Worm (Caenorhabditis elegans) whole organism, L4 larva: ENCODE measurements around the gene cpi-2.

ENCODE experiments used
- T26A8.4 ChIP-seq: fragments of 200-800 bp; sonication (Bioruptor generic); IDR thresholded peaks from 2 replicates; pipeline ENCODE4 v1.3.6; 2022; ENCODE audit warnings: missing genetic modification characterization, missing compliant biosample characterization
- Y105C5A.15 ChIP-seq: fragments of 200-800 bp; sonication (Bioruptor generic); IDR thresholded peaks from 2 replicates; pipeline ENCODE4 v1.3.6; 2022; ENCODE audit warnings: missing genetic modification characterization, missing compliant biosample characterization
- Y48G9A.11 ChIP-seq: fragments of 200-800 bp; sonication (Bioruptor generic); IDR thresholded peaks from 2 replicates; pipeline ENCODE4 v1.3.6; 2022; ENCODE audit warnings: missing genetic modification reagents, missing genetic modification characterization, missing compliant biosample characterization
- aha-1 ChIP-seq: fragments of 150-350 bp; peaks from one replicate; lab custom pipeline; 2014; ENCODE audit warnings: missing biosample characterization, missing genetic modification characterization
- ceh-28 ChIP-seq: fragments of 150-350 bp; optimal IDR thresholded peaks from 2 replicates; lab custom pipeline; 2014; ENCODE audit warnings: missing biosample characterization, missing genetic modification reagents, missing genetic modification characterization
- ceh-44 ChIP-seq: fragments of 200-800 bp; sonication (Bioruptor generic); IDR thresholded peaks from 2 replicates; pipeline ENCODE4 v1.3.6; 2022; ENCODE audit warnings: missing genetic modification reagents, missing genetic modification characterization, missing compliant biosample characterization
- ceh-82 ChIP-seq: sonication (generic microtip); optimal IDR thresholded peaks from 2 replicates; lab custom pipeline; 2017; ENCODE audit warnings: missing biosample characterization, missing genetic modification characterization
- ctbp-1 ChIP-seq: fragments of 200-800 bp; sonication (Bioruptor generic); IDR thresholded peaks from 2 replicates; pipeline ENCODE4 v1.3.6; 2022; ENCODE audit warnings: missing genetic modification reagents, missing genetic modification characterization, missing compliant biosample characterization
- daf-16 ChIP-seq, 3 experiments: sonication (generic microtip); optimal IDR thresholded peaks; 2 replicates each; lab custom pipeline; 2016 to 2017; ENCODE audit warnings: missing genetic modification characterization in 3 of 3, missing genetic modification reagents in 3 of 3, mild to moderate bottlenecking in 2 of 3, missing compliant biosample characterization in 2 of 3, missing biosample characterization in 1 of 3, moderate library complexity in 1 of 3
- daf-19 ChIP-seq: fragments of 200-800 bp; sonication (Bioruptor generic); conservative IDR thresholded peaks from 2 replicates; pipeline ENCODE4 v1.3.6; 2022; ENCODE audit warnings: missing genetic modification characterization, missing compliant biosample characterization
- dmd-6 ChIP-seq: fragments of 200-800 bp; sonication (Bioruptor generic); IDR thresholded peaks from 2 replicates; pipeline ENCODE4 v1.3.6; 2022; ENCODE audit warnings: missing genetic modification reagents, missing genetic modification characterization, missing compliant biosample characterization
- dpl-1 ChIP-seq: fragments of 150-350 bp; optimal IDR thresholded peaks from 2 replicates; lab custom pipeline; 2014; ENCODE audit warnings: missing biosample characterization, missing genetic modification reagents, missing genetic modification characterization
- egl-27 ChIP-seq: sonication (generic microtip); optimal IDR thresholded peaks from 3 replicates; lab custom pipeline; 2017; ENCODE audit warnings: missing biosample characterization, missing genetic modification reagents, missing genetic modification characterization
- hif-1 ChIP-seq, 2 experiments: sonication (generic microtip); optimal IDR thresholded peaks; 2 replicates each; lab custom pipeline; 2016 to 2017; ENCODE audit warnings: missing compliant biosample characterization in 2 of 2, missing genetic modification characterization in 2 of 2, missing genetic modification reagents in 2 of 2, missing genotype in 2 of 2, mild to moderate bottlenecking in 1 of 2
- hlh-11 ChIP-seq: fragments of 200-800 bp; sonication (Bioruptor generic); optimal IDR thresholded peaks from 2 replicates; lab custom pipeline; 2018; ENCODE audit warnings: mild to moderate bottlenecking, missing genetic modification characterization, missing compliant biosample characterization
- hlh-30 ChIP-seq: sonication (generic microtip); optimal IDR thresholded peaks from 2 replicates; lab custom pipeline; 2017; ENCODE audit warnings: antibody characterized with exemption, mild to moderate bottlenecking, missing genetic modification characterization, missing compliant biosample characterization; ENCODE audit not compliant: insufficient read depth
- hmg-1.1 ChIP-seq: fragments of 200-800 bp; sonication (Bioruptor generic); IDR thresholded peaks from 2 replicates; pipeline ENCODE4 v1.3.6; 2022; ENCODE audit warnings: missing genetic modification reagents, missing genetic modification characterization, missing compliant biosample characterization
- lsy-2 ChIP-seq, 2 experiments: fragments of 150-350 bp in 1 of 2; sonication (generic microtip) in 1 of 2; optimal IDR thresholded peaks; 2 replicates each; lab custom pipeline; 2014 to 2017; ENCODE audit warnings: missing biosample characterization in 2 of 2, missing genetic modification characterization in 2 of 2
- madf-5 ChIP-seq, 2 experiments: fragments of 200-800 bp; sonication (Bioruptor generic); IDR thresholded peaks; 2 replicates each; pipeline ENCODE4 v1.3.6; 2022; ENCODE audit warnings: missing compliant biosample characterization in 2 of 2, missing genetic modification characterization in 2 of 2
- mdl-1 ChIP-seq, 2 experiments: fragments of 150-350 bp in 1 of 2; sonication (generic microtip) in 1 of 2; optimal IDR thresholded peaks; 2 replicates each; lab custom pipeline; 2014 to 2017; ENCODE audit warnings: missing biosample characterization in 2 of 2, missing genetic modification characterization in 2 of 2
- mep-1 ChIP-seq: fragments of 150-350 bp; sonication (generic microtip); optimal IDR thresholded peaks from 3 replicates; lab custom pipeline; 2014; ENCODE audit warnings: missing biosample characterization, missing genetic modification characterization
- mxl-3 ChIP-seq: fragments of 200-800 bp; sonication (Bioruptor generic); optimal IDR thresholded peaks from 2 replicates; lab custom pipeline; 2018; ENCODE audit warnings: mild to moderate bottlenecking, missing genetic modification characterization, missing compliant biosample characterization
- nhr-11 ChIP-seq: fragments of 150-350 bp; optimal IDR thresholded peaks from 2 replicates; lab custom pipeline; 2014; ENCODE audit warnings: missing biosample characterization, missing genetic modification characterization
- nhr-28 ChIP-seq: fragments of 150-350 bp; optimal IDR thresholded peaks from 2 replicates; lab custom pipeline; 2014; ENCODE audit warnings: missing biosample characterization, missing genetic modification characterization
- nhr-48 ChIP-seq: sonication (generic microtip); optimal IDR thresholded peaks from 2 replicates; lab custom pipeline; 2016; ENCODE audit warnings: mild to moderate bottlenecking, missing genetic modification characterization, missing compliant biosample characterization
- pqm-1 ChIP-seq: sonication (generic microtip); optimal IDR thresholded peaks from 2 replicates; lab custom pipeline; 2017; ENCODE audit warnings: missing biosample characterization, missing genetic modification characterization
- rbr-2 ChIP-seq: sonication (generic microtip); optimal IDR thresholded peaks from 2 replicates; lab custom pipeline; 2016; ENCODE audit warnings: missing genotype, missing genetic modification characterization, missing compliant biosample characterization
- unc-62 ChIP-seq, 3 experiments: fragments of 150-350 bp in 1 of 3; sonication (generic microtip); optimal IDR thresholded peaks in 2 of 3; peaks in 1 of 3; 1 replicate in 1 of 3; 2 replicates in 2 of 3; lab custom pipeline; 2014 to 2017; ENCODE audit warnings: missing biosample characterization in 3 of 3, missing genetic modification characterization in 3 of 3, missing genetic modification reagents in 3 of 3, missing genotype in 1 of 3
- zfp-3 ChIP-seq: fragments of 200-800 bp; sonication (Bioruptor generic); conservative IDR thresholded peaks from 2 replicates; pipeline ENCODE4 v1.3.6; 2022; ENCODE audit warnings: missing genetic modification reagents, missing genetic modification characterization, missing compliant biosample characterization
- ztf-7 ChIP-seq: fragments of 150-350 bp; optimal IDR thresholded peaks from 2 replicates; lab custom pipeline; 2014; ENCODE audit warnings: missing biosample characterization, missing genetic modification characterization

Gene cpi-2

DNA sequence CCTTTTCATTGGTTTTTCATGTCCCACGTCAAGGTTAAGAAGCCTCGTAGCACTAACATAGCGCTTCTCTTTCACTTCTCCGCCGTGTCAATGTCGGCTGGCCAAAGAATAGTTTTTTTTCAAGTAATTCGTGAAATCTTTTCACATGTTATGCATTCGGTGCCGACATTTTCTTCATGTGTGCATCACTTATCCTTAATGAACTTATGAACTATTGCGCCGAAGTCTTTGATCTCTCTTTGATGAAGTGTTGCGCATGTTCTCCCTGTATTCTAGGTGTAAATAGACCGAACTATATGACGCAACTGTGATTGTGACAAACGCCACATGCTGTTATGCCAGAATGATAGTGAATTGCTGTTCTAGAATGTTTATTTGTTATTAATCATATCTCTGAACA, 21.8 kb upstream of the cpi-2 start:
- TF ChIP-seq ceh-28 (tag; lab: Kevin White, UChicago): no peak
- no peak for TF ChIP-seq zfp-3
- TF ChIP-seq nhr-48 (tag; lab: Kevin White, UChicago): peak; percentile 12
- no peak for TF ChIP-seq Y105C5A.15 (GFP tag; lab: Robert Waterston, UW)
- TF ChIP-seq Y48G9A.11 (GFP tag; lab: Robert Waterston, UW): no peak
- TF ChIP-seq ztf-7: no peak
- no peak for TF ChIP-seq mxl-3 (GFP tag; lab: Kevin White, UChicago)
- no peak for TF ChIP-seq ceh-82 (tag; lab: Kevin White, UChicago)
- TF ChIP-seq T26A8.4: no peak
- peak; percentile 30 for TF ChIP-seq hlh-30 (tag; lab: Kevin White, UChicago)

DNA sequence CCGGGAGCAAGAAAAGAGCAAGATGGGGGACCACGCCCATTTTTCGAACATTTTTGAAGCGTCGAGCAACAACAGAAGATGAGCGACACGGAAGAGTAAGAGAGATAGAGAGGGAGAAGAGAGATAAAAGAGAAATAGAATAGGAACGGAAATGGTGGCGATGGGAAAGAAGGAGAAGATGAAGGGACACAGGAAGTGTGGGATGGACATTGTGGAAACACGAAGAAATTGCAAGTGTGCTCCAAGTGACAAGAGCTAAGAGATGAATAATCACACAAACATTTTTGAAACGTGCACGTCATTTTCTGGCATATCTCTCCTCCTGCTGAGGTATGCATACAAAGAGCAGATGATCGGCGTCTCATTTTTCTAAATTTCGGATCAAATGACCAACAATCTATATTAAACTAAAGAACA, 13.3 kb upstream of the cpi-2 start:
- 0 out of 2 replicates have a peak, but pooled peaks have one; percentile 16 for TF ChIP-seq hmg-1.1 (GFP tag; lab: Robert Waterston, UW)
- TF ChIP-seq dmd-6 (GFP tag; lab: Robert Waterston, UW): 0 out of 2 replicates have a peak, but pooled peaks have one; percentile 8
- TF ChIP-seq hlh-11: peak; percentile 56
- TF ChIP-seq mep-1 (tag; lab: Kevin White, UChicago): peak; percentile 25
- TF ChIP-seq mdl-1 (tag; optimal IDR thresholded peaks at IDR 0.05; lab: Kevin White, UChicago): peak in 1 of 2 experiments; percentile 23
- TF ChIP-seq dpl-1 (GFP tag; lab: Kevin White, UChicago): no peak
- peak; percentile 11 for TF ChIP-seq nhr-28 (tag; lab: Kevin White, UChicago)
- peak in 1 of 2 experiments; percentile 99 for TF ChIP-seq unc-62 (GFP tag; optimal IDR thresholded peaks at IDR 0.05 in 1 of 2; lab: Kevin White, UChicago)
- TF ChIP-seq unc-62 (tag; optimal IDR thresholded peaks at IDR 0.05; lab: Kevin White, UChicago): no peak
- TF ChIP-seq nhr-11 (tag; lab: Kevin White, UChicago): peak; percentile 50
- peak in 1 of 2 experiments; percentile 70 for TF ChIP-seq hif-1 (tag; optimal IDR thresholded peaks at IDR 0.05; lab: Kevin White, UChicago)
- TF ChIP-seq daf-16 (GFP tag; optimal IDR thresholded peaks at IDR 0.05; lab: Kevin White, UChicago): peak in 1 of 2 experiments; percentile 27
- no peak for TF ChIP-seq daf-16 (tag; optimal IDR thresholded peaks at IDR 0.05; lab: Kevin White, UChicago)
- TF ChIP-seq rbr-2 (tag; lab: Kevin White, UChicago): peak; percentile 47
- TF ChIP-seq ztf-7: no peak
- peak; percentile 12 to 42 for TF ChIP-seq lsy-2 (tag; optimal IDR thresholded peaks at IDR 0.05; lab: Kevin White, UChicago)
- TF ChIP-seq hlh-30 (tag; lab: Kevin White, UChicago): peak; percentile 40
- TF ChIP-seq ctbp-1 (GFP tag; lab: Robert Waterston, UW): 0 out of 2 replicates have a peak, but pooled peaks have one; percentile 65
- no peak for TF ChIP-seq Y48G9A.11 (GFP tag; lab: Robert Waterston, UW)
- no peak for TF ChIP-seq nhr-48 (tag; lab: Kevin White, UChicago)
- no peak for TF ChIP-seq madf-5 (GFP tag; IDR thresholded peaks at IDR 0.05; lab: Robert Waterston, UW)
- no peak for TF ChIP-seq daf-19
- TF ChIP-seq, all 104 proteins: peak for 14

DNA sequence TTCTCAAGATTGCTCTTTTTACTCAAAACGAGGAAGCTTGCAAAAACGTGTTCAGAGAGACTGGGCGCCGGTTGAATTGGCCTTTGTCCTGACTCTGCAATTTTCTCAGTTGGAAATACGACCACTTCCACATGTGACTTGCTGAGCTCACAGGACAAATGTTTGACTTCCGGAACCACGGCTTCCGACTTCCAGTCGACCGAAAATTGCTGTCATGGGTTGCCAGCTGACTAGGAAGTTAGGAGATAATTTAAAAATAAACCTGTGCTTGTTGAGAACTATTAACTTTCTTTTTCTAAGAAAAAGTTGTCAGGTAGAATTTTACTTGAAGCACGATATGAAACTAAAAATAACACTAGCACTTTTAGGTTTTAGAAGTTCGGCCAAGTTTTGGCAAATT, 12.3 kb upstream of the cpi-2 start:
- TF ChIP-seq pqm-1 (tag; lab: Kevin White, UChicago) (no peak), hlh-30 (tag; lab: Kevin White, UChicago) (peak; percentile 47)

DNA sequence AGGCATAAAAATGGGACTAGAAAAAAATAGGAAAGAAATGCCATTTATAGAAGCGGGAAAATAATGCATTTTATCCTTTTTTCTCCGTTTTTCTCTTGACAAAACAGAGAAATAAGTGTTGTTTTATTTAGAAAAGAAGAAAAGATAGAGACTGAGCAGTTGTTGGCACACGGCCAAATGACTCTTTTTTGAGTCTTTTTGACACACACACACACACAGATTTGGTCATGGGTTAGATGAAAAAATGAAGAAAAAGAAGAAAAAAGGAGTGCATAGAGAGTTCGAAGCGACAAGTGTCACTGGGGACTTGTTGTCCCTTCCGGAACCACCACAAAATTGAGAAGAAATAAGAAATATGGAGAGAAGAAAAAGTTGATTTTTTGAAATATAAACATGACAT, 10.3 kb upstream of the cpi-2 start:
- TF ChIP-seq hlh-11 (peak; percentile 15), aha-1 (tag; lab: Kevin White, UChicago) (peak; percentile 4), egl-27 (tag; lab: Kevin White, UChicago) (no peak), hlh-30 (tag; lab: Kevin White, UChicago) (peak; percentile 56), ctbp-1 (GFP tag; lab: Robert Waterston, UW) (no peak), lsy-2 (tag; optimal IDR thresholded peaks at IDR 0.05; lab: Kevin White, UChicago) (peak in 1 of 2 experiments; percentile 51), mep-1 (tag; lab: Kevin White, UChicago) (peak; percentile 19)

DNA sequence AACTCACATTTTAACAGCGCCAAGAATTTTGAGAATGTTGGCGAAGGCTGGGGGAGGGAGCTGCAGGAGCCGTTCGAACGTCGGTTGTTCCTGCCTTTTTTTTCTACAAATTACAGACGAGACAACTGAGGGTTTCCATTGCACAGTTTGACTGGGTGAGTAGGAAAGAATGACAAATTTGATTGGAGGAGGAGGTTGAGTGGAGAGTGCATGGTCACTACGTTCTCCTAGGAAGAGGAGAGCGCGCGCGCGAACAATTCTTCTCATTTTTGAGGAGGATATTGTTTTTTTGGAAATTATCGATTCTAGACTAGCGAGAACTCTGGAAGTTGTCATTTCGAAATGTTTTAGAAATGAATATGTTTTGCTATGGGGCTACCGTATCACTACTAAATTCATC, 9.1 kb upstream of the cpi-2 start, which contains the start of gene dhs-17:
dhs-17 (minus strand) TSS at position 101 of the 400 bp plus-strand sequence.
- TF ChIP-seq aha-1 (tag; lab: Kevin White, UChicago) (no peak), nhr-11 (tag; lab: Kevin White, UChicago) (no peak), ceh-44 (GFP tag; lab: Robert Waterston, UW) (no peak), pqm-1 (tag; lab: Kevin White, UChicago) (no peak), dpl-1 (GFP tag; lab: Kevin White, UChicago) (no peak)
